Worm (Caenorhabditis elegans): ENCODE results near the gene perm-4.

- TF ChIP-seq rnt-1 (tag; optimal IDR thresholded peaks at IDR 0.05) (no peak), sox-4 (tag; optimal IDR thresholded peaks at IDR 0.05) (no peak), tbx-2 (tag; optimal IDR thresholded peaks at IDR 0.05) (no peak), sdc-2 (tag; optimal IDR thresholded peaks at IDR 0.05) (no peak), unc-55 (GFP tag; optimal IDR thresholded peaks at IDR 0.05) (no peak), ceh-48 (tag; optimal IDR thresholded peaks at IDR 0.05) (no peak), unc-42 (tag; optimal IDR thresholded peaks at IDR 0.05) (no peak)
Measured at ce11 chrIV:1147594-1147993, 22.7 kb upstream of the perm-4 start.
